Fruit fly (Drosophila melanogaster) whole organism, adult: ENCODE data around the gene CG5196.

Experiments
- CG11617 ChIP-seq: fragments of 200-800 bp; sonication (Bioruptor generic); optimal IDR thresholded peaks from 2 replicates; lab custom pipeline; 2017; ENCODE audit warnings: mild to moderate bottlenecking, missing biosample characterization, missing genetic modification reagents, missing genetic modification characterization
- CG1620 ChIP-seq: fragments of 200-800 bp; sonication (Bioruptor generic); optimal IDR thresholded peaks from 2 replicates; lab custom pipeline; 2016; ENCODE audit warnings: missing biosample characterization, missing genetic modification characterization
- CG33017 ChIP-seq: fragments of 200-800 bp; sonication (Bioruptor generic); optimal IDR thresholded peaks from 2 replicates; lab custom pipeline; 2018; ENCODE audit warnings: missing biosample characterization, mild to moderate bottlenecking, missing genetic modification characterization, moderate library complexity
- CG5204 ChIP-seq: fragments of 200-800 bp; sonication (Bioruptor generic); optimal IDR thresholded peaks from 2 replicates; lab custom pipeline; 2016; ENCODE audit warnings: missing biosample characterization, missing genetic modification characterization
- CG7045 ChIP-seq: fragments of 200-800 bp; sonication (Bioruptor generic); optimal IDR thresholded peaks from 2 replicates; lab custom pipeline; 2017; ENCODE audit warnings: missing biosample characterization, mild to moderate bottlenecking, missing genetic modification characterization
- Clk ChIP-seq: fragments of 200-800 bp; sonication (Bioruptor generic); optimal IDR thresholded peaks from 2 replicates; lab custom pipeline; 2017; ENCODE audit warnings: missing biosample characterization, missing genetic modification characterization
- Crg-1 ChIP-seq: fragments of 200-800 bp; sonication (Bioruptor generic); optimal IDR thresholded peaks from 2 replicates; lab custom pipeline; 2016; ENCODE audit warnings: missing biosample characterization, missing genetic modification characterization
- Mnt ChIP-seq: fragments of 200-800 bp; sonication (Bioruptor generic); optimal IDR thresholded peaks from 2 replicates; lab custom pipeline; 2016; ENCODE audit warnings: missing biosample characterization, mild to moderate bottlenecking, missing genetic modification characterization
- cnc ChIP-seq, 2 experiments: fragments of >200 bp; optimal IDR thresholded peaks; 2 replicates each; lab custom pipeline; 2017
- kay ChIP-seq: fragments of 200-800 bp; sonication (Bioruptor generic); peaks from one replicate; lab custom pipeline; 2016; ENCODE audit warnings: missing biosample characterization, missing genetic modification characterization, borderline replicate concordance
- pad ChIP-seq: fragments of 200-800 bp; sonication (Bioruptor generic); optimal IDR thresholded peaks from 3 replicates; lab custom pipeline; 2017; ENCODE audit warnings: missing biosample characterization, missing genetic modification characterization, mild to moderate bottlenecking, moderate library complexity, missing genetic modification reagents
- toe ChIP-seq: fragments of 200-800 bp; sonication (Bioruptor generic); optimal IDR thresholded peaks from 2 replicates; lab custom pipeline; 2016; ENCODE audit warnings: missing biosample characterization, missing genetic modification characterization

- no peak for TF ChIP-seq kay (GFP tag; lab: Kevin White, UChicago)
- no peak for TF ChIP-seq CG1620 (GFP tag; lab: Kevin White, UChicago)
- TF ChIP-seq cnc (optimal IDR thresholded peaks at IDR 0.05; lab: Kevin White, UChicago): no peak
- TF ChIP-seq CG5204 (GFP tag; lab: Kevin White, UChicago): no peak
- TF ChIP-seq CG11617 (GFP tag; lab: Kevin White, UChicago): no peak
- no peak for TF ChIP-seq CG33017 (tag; lab: Kevin White, UChicago)
- TF ChIP-seq CG7045 (GFP tag; lab: Kevin White, UChicago): no peak
- no peak for TF ChIP-seq Mnt (GFP tag; lab: Kevin White, UChicago)
- TF ChIP-seq pad (GFP tag; lab: Kevin White, UChicago): no peak
- no peak for TF ChIP-seq Crg-1 (GFP tag; lab: Kevin White, UChicago)
- no peak for TF ChIP-seq Clk (GFP tag; lab: Kevin White, UChicago)
- TF ChIP-seq toe: no peak
Measured at dm6 chr3R:12373800-12374199, 34.3 kb upstream of the CG5196 start, which contains the start of gene GstD4.
